Fruit fly (Drosophila melanogaster) whole organism, wandering third instar larva: ENCODE data around the gene CG15725.
A peak's percentile ranks its signal among the peaks of the same experiment; 100 is the strongest.

Source experiments
- Abd-B ChIP-seq: fragments of >200 bp; optimal IDR thresholded peaks from 2 replicates; lab custom pipeline; 2017; ENCODE audit warnings: missing biosample characterization, missing genetic modification characterization
- CG32264 ChIP-seq: fragments of 200-800 bp; sonication (Bioruptor generic); optimal IDR thresholded peaks from 2 replicates; lab custom pipeline; 2016; ENCODE audit warnings: missing biosample characterization, missing genetic modification characterization
- CG9705 ChIP-seq: fragments of 200-800 bp; sonication (Bioruptor generic); optimal IDR thresholded peaks from 2 replicates; lab custom pipeline; 2018; ENCODE audit warnings: missing biosample characterization, mild to moderate bottlenecking, missing genetic modification characterization
- CrebA ChIP-seq: fragments of 200-800 bp; sonication (Bioruptor generic); optimal IDR thresholded peaks from 2 replicates; lab custom pipeline; 2016; ENCODE audit warnings: missing biosample characterization, mild to moderate bottlenecking, missing genetic modification characterization, borderline replicate concordance
- Dfd ChIP-seq: fragments of >200 bp; optimal IDR thresholded peaks from 2 replicates; lab custom pipeline; 2017; ENCODE audit warnings: missing biosample characterization, missing genetic modification characterization
- Dif ChIP-seq: fragments of 200-275, 200-300 bp; sonication (Bioruptor generic); optimal IDR thresholded peaks from 2 replicates; lab custom pipeline; 2018; ENCODE audit warnings: missing biosample characterization, missing genetic modification characterization; ENCODE audit not compliant: partially characterized antibody
- GATAd ChIP-seq: sonication (Bioruptor generic); optimal IDR thresholded peaks from 2 replicates; lab custom pipeline; 2016; ENCODE audit warnings: missing biosample characterization, missing genetic modification characterization
- HLH106 ChIP-seq: fragments of 200-800 bp; optimal IDR thresholded peaks from 3 replicates; lab custom pipeline; 2019; ENCODE audit warnings: missing biosample characterization, mild to moderate bottlenecking, missing genetic modification characterization, moderate library complexity
- Hnf4 ChIP-seq: fragments of 200-800 bp; sonication (Bioruptor generic); optimal IDR thresholded peaks from 2 replicates; lab custom pipeline; 2016; ENCODE audit warnings: missing biosample characterization, mild to moderate bottlenecking, missing genetic modification characterization
- Jra ChIP-seq: sonication (Bioruptor generic); optimal IDR thresholded peaks from 2 replicates; lab custom pipeline; 2016; ENCODE audit warnings: missing biosample characterization, missing genetic modification characterization
- Mio ChIP-seq: sonication (Bioruptor generic); optimal IDR thresholded peaks from 2 replicates; lab custom pipeline; 2016; ENCODE audit warnings: missing biosample characterization, missing genetic modification characterization
- N ChIP-seq: fragments of >200 bp; optimal IDR thresholded peaks from 2 replicates; lab custom pipeline; 2018; ENCODE audit warnings: missing biosample characterization, missing external identifiers, missing genetic modification characterization
- OdsH ChIP-seq: fragments of 200-800 bp; sonication (Bioruptor generic); optimal IDR thresholded peaks from 2 replicates; lab custom pipeline; 2016; ENCODE audit warnings: missing biosample characterization, mild to moderate bottlenecking, missing genetic modification characterization
- Rel ChIP-seq, 2 experiments: fragments of 200-800 bp; sonication (Bioruptor generic) in 1 of 2; optimal IDR thresholded peaks; 2 replicates in 1 of 2; 3 replicates in 1 of 2; lab custom pipeline; 2016 to 2019; ENCODE audit warnings: mild to moderate bottlenecking in 2 of 2, missing biosample characterization in 2 of 2, missing genetic modification characterization in 2 of 2, moderate library complexity in 1 of 2
- Sp1 ChIP-seq: fragments of 200-800 bp; sonication (Bioruptor generic); optimal IDR thresholded peaks from 3 replicates; lab custom pipeline; 2019; ENCODE audit warnings: missing biosample characterization, mild to moderate bottlenecking, missing genetic modification characterization, moderate library complexity
- Vsx2 ChIP-seq: fragments of 200-300, 225-300 bp; sonication (Bioruptor generic); optimal IDR thresholded peaks from 2 replicates; lab custom pipeline; 2018; ENCODE audit warnings: missing biosample characterization, missing genetic modification characterization; ENCODE audit not compliant: partially characterized antibody
- br ChIP-seq: fragments of 200-800 bp; sonication (Bioruptor generic); optimal IDR thresholded peaks from 2 replicates; lab custom pipeline; 2016; ENCODE audit warnings: missing biosample characterization, missing genetic modification characterization
- dl ChIP-seq, 2 experiments: fragments of 175-275, 200-275 bp in 1 of 2; fragments of 200-275 bp in 1 of 2; sonication (Bioruptor generic); optimal IDR thresholded peaks; lab custom pipeline; 2018; ENCODE audit warnings: mild to moderate bottlenecking in 2 of 2, missing biosample characterization in 2 of 2, missing genetic modification characterization in 2 of 2, moderate library complexity in 2 of 2; ENCODE audit not compliant: partially characterized antibody in 2 of 2, insufficient read depth in 1 of 2
- dmrt93B ChIP-seq: fragments of 200-800 bp; sonication (Bioruptor generic); optimal IDR thresholded peaks from 2 replicates; lab custom pipeline; 2018; ENCODE audit warnings: missing biosample characterization, mild to moderate bottlenecking, missing genetic modification characterization
- dsf ChIP-seq: sonication (Bioruptor generic); optimal IDR thresholded peaks from 2 replicates; lab custom pipeline; 2016; ENCODE audit warnings: missing biosample characterization, missing genetic modification characterization, borderline replicate concordance
- ey ChIP-seq: fragments of 200-800 bp; sonication (Bioruptor generic); optimal IDR thresholded peaks from 2 replicates; lab custom pipeline; 2016; ENCODE audit warnings: missing biosample characterization, missing genetic modification characterization
- foxo ChIP-seq, 2 experiments: fragments of 200-800 bp; sonication (Bioruptor generic); optimal IDR thresholded peaks; 2 replicates in 1 of 2; 3 replicates in 1 of 2; lab custom pipeline; 2016 to 2017; ENCODE audit warnings: missing biosample characterization in 2 of 2, missing genetic modification characterization in 2 of 2
- fru ChIP-seq: fragments of 200-800 bp; sonication (Bioruptor generic); optimal IDR thresholded peaks from 3 replicates; lab custom pipeline; 2016; ENCODE audit warnings: missing biosample characterization, mild to moderate bottlenecking, missing genetic modification characterization
- h ChIP-seq: fragments of 200-800 bp; sonication (Bioruptor generic); optimal IDR thresholded peaks from 3 replicates; lab custom pipeline; 2016; ENCODE audit warnings: missing biosample characterization, mild to moderate bottlenecking, missing genetic modification characterization
- jim ChIP-seq: fragments of 175-275, 200-325 bp; sonication (Bioruptor generic); optimal IDR thresholded peaks from 2 replicates; lab custom pipeline; 2016; ENCODE audit warnings: missing biosample characterization, mild to moderate bottlenecking, missing genetic modification characterization
- lola ChIP-seq: fragments of >200 bp; optimal IDR thresholded peaks from 2 replicates; lab custom pipeline; 2017; ENCODE audit warnings: missing biosample characterization, missing genetic modification characterization
- pan ChIP-seq: fragments of >200 bp; optimal IDR thresholded peaks from 2 replicates; lab custom pipeline; 2017
- psq ChIP-seq: fragments of 200-800 bp; sonication (Bioruptor generic); optimal IDR thresholded peaks from 3 replicates; lab custom pipeline; 2017; ENCODE audit warnings: missing biosample characterization, mild to moderate bottlenecking, missing genetic modification characterization, moderate library complexity
- rgr ChIP-seq: fragments of 200-800 bp; sonication (Bioruptor generic); optimal IDR thresholded peaks from 3 replicates; lab custom pipeline; 2016; ENCODE audit warnings: missing biosample characterization, mild to moderate bottlenecking, missing genetic modification characterization
- sage ChIP-seq: fragments of 200-800 bp; sonication (Bioruptor generic); optimal IDR thresholded peaks from 2 replicates; lab custom pipeline; 2016; ENCODE audit warnings: missing biosample characterization, mild to moderate bottlenecking, missing genetic modification characterization
- sv ChIP-seq: fragments of 200-800 bp; sonication (Bioruptor generic); optimal IDR thresholded peaks from 3 replicates; lab custom pipeline; 2016; ENCODE audit warnings: missing biosample characterization, missing genetic modification characterization
- tai ChIP-seq: sonication (Bioruptor generic); optimal IDR thresholded peaks from 2 replicates; lab custom pipeline; 2016; ENCODE audit warnings: missing biosample characterization, missing genetic modification characterization
- usp ChIP-seq: fragments of >200 bp; optimal IDR thresholded peaks from 2 replicates; lab custom pipeline; 2017; ENCODE audit warnings: missing biosample characterization, missing genetic modification characterization
- woc ChIP-seq: sonication (Bioruptor generic); optimal IDR thresholded peaks from 2 replicates; lab custom pipeline; 2016; ENCODE audit warnings: missing biosample characterization, mild to moderate bottlenecking, missing genetic modification characterization

The CG15725 gene

dm6 chrX:12676554-12677336 lies 28.9 kb upstream of the CG15725 start (continued):
- TF ChIP-seq usp (GFP tag; lab: Kevin White, UChicago): no peak
- TF ChIP-seq Sp1 (GFP tag; lab: Kevin White, UChicago): peak; percentile 73
- peak; percentile 6 for TF ChIP-seq br (GFP tag; lab: Kevin White, UChicago)
- TF ChIP-seq sv (GFP tag; lab: Kevin White, UChicago): no peak
- no peak for TF ChIP-seq dl (GFP tag; optimal IDR thresholded peaks at IDR 0.05; lab: Kevin White, UChicago; ENCODE audit: insufficient read depth in 1 of 2, partially characterized antibody in 2 of 2)
- TF ChIP-seq Mio (GFP tag; lab: Kevin White, UChicago): no peak

- no peak for TF ChIP-seq dl (GFP tag; optimal IDR thresholded peaks at IDR 0.05; lab: Kevin White, UChicago; ENCODE audit: insufficient read depth in 1 of 2, partially characterized antibody in 2 of 2)
- no peak for TF ChIP-seq Rel (GFP tag; optimal IDR thresholded peaks at IDR 0.05; lab: Kevin White, UChicago)
- peak; percentile 23 for TF ChIP-seq Rel (tag; optimal IDR thresholded peaks at IDR 0.05; lab: Kevin White, UChicago)
Observed at dm6 chrX:12682403-12682958, 23.2 kb upstream of the CG15725 start.

DNA sequence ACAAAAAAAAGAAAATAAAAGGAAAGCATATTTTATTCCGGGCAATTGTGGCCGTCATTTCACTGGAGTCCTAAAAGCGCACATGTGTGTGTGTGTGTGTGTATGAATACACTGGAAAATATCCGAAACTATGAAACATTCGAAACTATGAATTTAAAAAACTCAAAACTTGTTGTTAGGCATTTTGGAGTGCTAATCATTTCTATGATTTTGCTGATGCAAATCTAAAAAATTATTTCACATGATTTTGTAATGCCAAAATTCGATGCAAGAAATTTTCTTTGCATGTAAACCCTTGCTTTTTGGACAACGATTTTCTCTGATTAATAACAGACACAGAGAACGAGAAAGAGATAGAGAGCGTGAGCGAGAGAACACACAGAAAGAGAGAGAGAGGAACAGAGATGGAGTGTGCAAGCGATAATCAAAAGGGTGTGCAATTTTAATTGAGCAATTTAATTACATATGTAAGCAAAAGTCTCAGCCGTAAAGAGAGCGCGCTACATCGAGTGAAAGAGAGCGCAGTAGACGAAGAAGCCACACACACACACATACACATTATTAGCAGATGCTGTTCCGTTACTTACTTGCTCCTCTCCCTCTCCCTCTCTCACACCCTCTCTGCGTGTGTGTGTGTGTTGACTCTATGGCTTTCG lies 6.4 kb upstream of the CG15725 start:
- peak; percentile 7 for TF ChIP-seq psq (GFP tag; lab: Kevin White, UChicago)
- peak; percentile 36 for TF ChIP-seq ey (GFP tag; lab: Kevin White, UChicago)
- TF ChIP-seq GATAd (GFP tag; lab: Kevin White, UChicago): no peak
- peak; percentile 17 for TF ChIP-seq dmrt93B (GFP tag; lab: Kevin White, UChicago)
- no peak for TF ChIP-seq Abd-B (GFP tag; lab: Kevin White, UChicago)
- peak; percentile 25 for TF ChIP-seq br (GFP tag; lab: Kevin White, UChicago)
- no peak for TF ChIP-seq usp (GFP tag; lab: Kevin White, UChicago)
- peak; percentile 70 for TF ChIP-seq Sp1 (GFP tag; lab: Kevin White, UChicago)
- TF ChIP-seq Mio (GFP tag; lab: Kevin White, UChicago): no peak
- TF ChIP-seq sv (GFP tag; lab: Kevin White, UChicago): no peak
- peak; percentile 50 for TF ChIP-seq fru (GFP tag; lab: Kevin White, UChicago)
- no peak for TF ChIP-seq dsf (GFP tag; lab: Kevin White, UChicago)
- peak; percentile 34 for TF ChIP-seq rgr (GFP tag; lab: Kevin White, UChicago)
- TF ChIP-seq OdsH: peak; percentile 40
- TF ChIP-seq N: no peak
- TF ChIP-seq Hnf4 (GFP tag; lab: Kevin White, UChicago): no peak
- no peak for TF ChIP-seq pan
- no peak for TF ChIP-seq Dif (GFP tag; lab: Kevin White, UChicago)
- TF ChIP-seq woc (GFP tag; lab: Kevin White, UChicago): peak; percentile 14
- peak; percentile 54 for TF ChIP-seq h (GFP tag; lab: Kevin White, UChicago)
- no peak for TF ChIP-seq tai (GFP tag; lab: Kevin White, UChicago)
- no peak for TF ChIP-seq CG32264
- TF ChIP-seq CrebA: no peak
- TF ChIP-seq CG9705 (GFP tag; lab: Kevin White, UChicago): peak; percentile 14
- no peak for TF ChIP-seq Dfd (GFP tag; lab: Kevin White, UChicago)
- TF ChIP-seq HLH106 (tag; lab: Kevin White, UChicago): peak; percentile 65
- no peak for TF ChIP-seq Vsx2 (GFP tag; lab: Kevin White, UChicago)
- no peak for TF ChIP-seq lola (GFP tag; lab: Kevin White, UChicago)
- peak in 1 of 2 experiments; percentile 52 for TF ChIP-seq foxo (GFP tag; optimal IDR thresholded peaks at IDR 0.05; lab: Kevin White, UChicago)
- no peak for TF ChIP-seq sage (GFP tag; lab: Kevin White, UChicago)
- no peak for TF ChIP-seq Jra (GFP tag; lab: Kevin White, UChicago)
- no peak for TF ChIP-seq jim (GFP tag; lab: Kevin White, UChicago)
- TF ChIP-seq, all 38 proteins: peak for 13
